Worm (Caenorhabditis elegans) whole organism, L1 larva: Measurements from ENCODE around the gene F13D11.4.

ENCODE experiments used
- ama-1 ChIP-seq: fragments of 150-350 bp; optimal IDR thresholded peaks from 2 replicates; lab custom pipeline; 2014
- elt-3 ChIP-seq, 6 experiments: fragments of 150-350 bp in 1 of 6; sonication (generic microtip); optimal IDR thresholded peaks; 2 replicates each; lab custom pipeline; 2017 to 2018; ENCODE audit warnings: missing biosample characterization in 6 of 6, missing genetic modification characterization in 6 of 6, inconsistent platforms in 1 of 6
- ets-5 ChIP-seq: fragments of 200-800 bp; sonication (Bioruptor generic); IDR thresholded peaks from 2 replicates; pipeline ENCODE4 v1.3.6; 2022; ENCODE audit warnings: missing genetic modification characterization, missing compliant biosample characterization
- fos-1 ChIP-seq: fragments of 150-350 bp; optimal IDR thresholded peaks from 2 replicates; lab custom pipeline; 2014; ENCODE audit warnings: missing biosample characterization, missing genetic modification characterization
- nhr-28 ChIP-seq: fragments of 150-350 bp; optimal IDR thresholded peaks from 2 replicates; lab custom pipeline; 2014; ENCODE audit warnings: missing biosample characterization, missing genetic modification characterization
- nhr-71 ChIP-seq: sonication (generic microtip); optimal IDR thresholded peaks from 2 replicates; lab custom pipeline; 2016; ENCODE audit warnings: mild to moderate bottlenecking, missing genetic modification characterization, moderate library complexity, missing compliant biosample characterization
- snpc-4 ChIP-seq: fragments of 150-350 bp; optimal IDR thresholded peaks from 2 replicates; lab custom pipeline; 2014; ENCODE audit warnings: missing biosample characterization, missing genetic modification characterization

- no peak for TF ChIP-seq fos-1
- TF ChIP-seq elt-3 (tag; optimal IDR thresholded peaks at IDR 0.05; lab: Kevin White, UChicago), result no peak
- TF ChIP-seq ama-1 (lab: Kevin White, UChicago), result no peak
- no peak for TF ChIP-seq nhr-71 (tag; lab: Kevin White, UChicago)
- TF ChIP-seq ets-5, result no peak
- TF ChIP-seq snpc-4 (tag; lab: Kevin White, UChicago), result no peak
- TF ChIP-seq nhr-28 (tag; lab: Kevin White, UChicago), result no peak
These were observed 35.9 kb downstream of the F13D11.4 start, which contains the start of gene F46G11.4 for ce11 chrX:5798690-5799089.
